Fruit fly (Drosophila melanogaster) whole organism, embryonic: Measurements from ENCODE around the gene CG9018.
A peak's percentile ranks its signal among the peaks of the same experiment; 100 is the strongest.

Experiments
- Adf1 ChIP-seq: fragments of 200-800 bp; sonication (Bioruptor generic); IDR thresholded peaks from 2 replicates; pipeline ENCODE4 v1.3.6; 2022; ENCODE audit warnings: missing biosample characterization, missing genetic modification characterization
- Awh ChIP-seq: fragments of 200-800 bp; sonication (Bioruptor generic); IDR thresholded peaks from 2 replicates; pipeline ENCODE4, ENCODE4 v1.3.6; 2022; ENCODE audit warnings: missing biosample characterization, missing genetic modification characterization
- Bteb2 ChIP-seq: fragments of 200-800 bp; sonication (Bioruptor generic); optimal IDR thresholded peaks from 2 replicates; lab custom pipeline; 2016; ENCODE audit warnings: missing biosample characterization, missing genetic modification characterization
- CG14441 ChIP-seq: fragments of 200-800 bp; sonication (Bioruptor generic); IDR thresholded peaks from 2 replicates; pipeline ENCODE4 v1.3.6; 2022; ENCODE audit warnings: missing biosample characterization, missing genetic modification characterization
- CG14860 ChIP-seq: fragments of 200-800 bp; sonication (Bioruptor generic); IDR thresholded peaks from 3 replicates; pipeline ENCODE4 v1.3.6; 2022; ENCODE audit warnings: missing biosample characterization, missing genetic modification characterization; ENCODE audit not compliant: partially characterized antibody
- CG15269 ChIP-seq: fragments of 200-800 bp; sonication (Bioruptor generic); optimal IDR thresholded peaks from 2 replicates; lab custom pipeline; 2018; ENCODE audit warnings: missing biosample characterization, mild to moderate bottlenecking, missing genetic modification characterization, moderate library complexity
- CG17612 ChIP-seq: fragments of 200-800 bp; sonication (Bioruptor generic); IDR thresholded peaks from 2 replicates; pipeline ENCODE4 v1.3.6; 2022; ENCODE audit warnings: missing biosample characterization, missing genetic modification characterization
- CG34224 ChIP-seq: fragments of 200-800 bp; sonication (Bioruptor generic); IDR thresholded peaks from 3 replicates; pipeline ENCODE4 v1.3.6; 2022; ENCODE audit warnings: missing biosample characterization, missing genetic modification characterization; ENCODE audit not compliant: partially characterized antibody
- CG34376 ChIP-seq: fragments of 200-800 bp; sonication (Bioruptor generic); optimal IDR thresholded peaks from 2 replicates; lab custom pipeline; 2018; ENCODE audit warnings: missing biosample characterization, mild to moderate bottlenecking, missing genetic modification characterization
- CG34422 ChIP-seq: fragments of 200-800 bp; sonication (Bioruptor generic); IDR thresholded peaks from 3 replicates; pipeline ENCODE4 v1.3.6; 2022; ENCODE audit warnings: missing biosample characterization, missing genetic modification characterization
- CG4360 ChIP-seq: fragments of 200-800 bp; sonication (Bioruptor generic); IDR thresholded peaks from 2 replicates; pipeline ENCODE4 v1.3.6; 2022; ENCODE audit warnings: missing biosample characterization, missing genetic modification characterization
- CG6254 ChIP-seq: fragments of 200-800 bp; sonication (Bioruptor generic); optimal IDR thresholded peaks from 3 replicates; lab custom pipeline; 2017; ENCODE audit warnings: mild to moderate bottlenecking, missing biosample characterization, missing genetic modification reagents, missing genetic modification characterization
- CG6683 ChIP-seq: fragments of 200-800 bp; sonication (Bioruptor generic); optimal IDR thresholded peaks from 2 replicates; lab custom pipeline; 2017; ENCODE audit warnings: missing biosample characterization, mild to moderate bottlenecking, missing genetic modification characterization, missing genetic modification reagents
- CG7963 ChIP-seq: fragments of 200-800 bp; sonication (Bioruptor generic); IDR thresholded peaks from 3 replicates; pipeline ENCODE4 v1.3.6; 2022; ENCODE audit warnings: missing biosample characterization, missing genetic modification characterization; ENCODE audit not compliant: partially characterized antibody
- CG9215 ChIP-seq: fragments of 200-800 bp; sonication (Bioruptor generic); IDR thresholded peaks from 2 replicates; pipeline ENCODE4 v1.3.6; 2022; ENCODE audit warnings: missing biosample characterization, missing genetic modification characterization
- CG9797 ChIP-seq: fragments of 200-800 bp; sonication (Bioruptor generic); optimal IDR thresholded peaks from 3 replicates; lab custom pipeline; 2018; ENCODE audit warnings: missing biosample characterization, mild to moderate bottlenecking, missing genetic modification characterization
- CrebB ChIP-seq: fragments of 200-800 bp; sonication (Bioruptor generic); optimal IDR thresholded peaks from 3 replicates; lab custom pipeline; 2018; ENCODE audit warnings: missing biosample characterization, mild to moderate bottlenecking, missing genetic modification characterization
- Dad ChIP-seq: fragments of 200-800 bp; sonication (Bioruptor generic); optimal IDR thresholded peaks from 3 replicates; lab custom pipeline; 2016; ENCODE audit warnings: missing biosample characterization, missing genetic modification characterization
- Dp ChIP-seq: fragments of 200-800 bp; sonication (Bioruptor generic); optimal IDR thresholded peaks from 2 replicates; lab custom pipeline; 2018; ENCODE audit warnings: missing biosample characterization, mild to moderate bottlenecking, missing genetic modification characterization, moderate library complexity
- Dref ChIP-seq: fragments of 200-800 bp; sonication (Bioruptor generic); IDR thresholded peaks from 2 replicates; pipeline ENCODE4 v1.3.6; 2022; ENCODE audit warnings: missing biosample characterization, missing genetic modification characterization
- E2f2 ChIP-seq: fragments of 200-800 bp; sonication (Bioruptor generic); IDR thresholded peaks from 2 replicates; pipeline ENCODE4 v1.3.6; 2022; ENCODE audit warnings: missing biosample characterization, missing genetic modification characterization
- HHEX ChIP-seq: fragments of 200-800 bp; sonication (Bioruptor generic); optimal IDR thresholded peaks from 3 replicates; lab custom pipeline; 2017; ENCODE audit warnings: missing biosample characterization, mild to moderate bottlenecking, missing genetic modification characterization, missing genetic modification reagents
- Hsf ChIP-seq: fragments of 200-800 bp; sonication (Bioruptor generic); optimal IDR thresholded peaks from 3 replicates; lab custom pipeline; 2016; ENCODE audit warnings: missing biosample characterization, missing genetic modification characterization
- Ssrp ChIP-seq: fragments of 200-800 bp; sonication (Bioruptor generic); optimal IDR thresholded peaks from 2 replicates; lab custom pipeline; 2018; ENCODE audit warnings: missing biosample characterization, mild to moderate bottlenecking, missing genetic modification characterization, moderate library complexity
- ac ChIP-seq: fragments of 200-800 bp; sonication (Bioruptor generic); optimal IDR thresholded peaks from 3 replicates; lab custom pipeline; 2017; ENCODE audit warnings: missing biosample characterization, mild to moderate bottlenecking, missing genetic modification characterization
- amos ChIP-seq: fragments of 200-800 bp; sonication (Bioruptor generic); IDR thresholded peaks from 2 replicates; pipeline ENCODE4 v1.3.6; 2022; ENCODE audit warnings: missing biosample characterization, missing genetic modification characterization; ENCODE audit not compliant: partially characterized antibody
- ap ChIP-seq: fragments of 200-800 bp; sonication (Bioruptor generic); IDR thresholded peaks from 2 replicates; pipeline ENCODE4 v1.3.6; 2022; ENCODE audit warnings: missing biosample characterization, missing genetic modification characterization
- corto ChIP-seq: fragments of 200-800 bp; sonication (Bioruptor generic); optimal IDR thresholded peaks from 2 replicates; lab custom pipeline; 2016; ENCODE audit warnings: missing biosample characterization, mild to moderate bottlenecking, missing genetic modification characterization, moderate library complexity
- exex ChIP-seq: fragments of 200-800 bp; sonication (Bioruptor generic); optimal IDR thresholded peaks from 4 replicates; lab custom pipeline; 2018; ENCODE audit warnings: missing biosample characterization, mild to moderate bottlenecking, missing genetic modification characterization, moderate library complexity
- hb ChIP-seq: fragments of 200-800 bp; sonication (Bioruptor generic); IDR thresholded peaks from 3 replicates; pipeline ENCODE4 v1.3.6; 2022; ENCODE audit warnings: missing biosample characterization, missing genetic modification characterization; ENCODE audit not compliant: partially characterized antibody
- hbn ChIP-seq: fragments of 200-800 bp; sonication (Bioruptor generic); IDR thresholded peaks from 2 replicates; pipeline ENCODE4 v1.3.6; 2022; ENCODE audit warnings: missing biosample characterization, missing genetic modification characterization; ENCODE audit not compliant: partially characterized antibody
- hkb ChIP-seq, 2 experiments: fragments of 200-800 bp in 1 of 2; fragments of >200 bp in 1 of 2; sonication (Bioruptor generic) in 1 of 2; IDR thresholded peaks in 1 of 2; optimal IDR thresholded peaks in 1 of 2; 2 replicates each; pipeline versions ENCODE4 v1.3.6 to Lab custom; 2017 to 2022; ENCODE audit warnings: missing biosample characterization in 1 of 2, missing genetic modification characterization in 1 of 2
- klu ChIP-seq: fragments of 200-800 bp; sonication (Bioruptor generic); IDR thresholded peaks from 2 replicates; pipeline ENCODE4 v1.3.6; 2022; ENCODE audit warnings: missing biosample characterization, missing genetic modification characterization
- luna ChIP-seq: fragments of 200-800 bp; sonication (Bioruptor generic); optimal IDR thresholded peaks from 2 replicates; lab custom pipeline; 2016; ENCODE audit warnings: missing biosample characterization, missing genetic modification characterization
- mirr ChIP-seq: fragments of 200-800 bp; sonication (Bioruptor generic); optimal IDR thresholded peaks from 3 replicates; lab custom pipeline; 2018; ENCODE audit warnings: missing biosample characterization, mild to moderate bottlenecking, missing genetic modification characterization
- nerfin-2 ChIP-seq: fragments of 200-800 bp; sonication (Bioruptor generic); IDR thresholded peaks from 2 replicates; pipeline ENCODE4 v1.3.6; 2022; ENCODE audit warnings: missing biosample characterization, missing genetic modification characterization; ENCODE audit not compliant: partially characterized antibody
- onecut ChIP-seq: fragments of 200-800 bp; sonication (Bioruptor generic); IDR thresholded peaks from 2 replicates; pipeline ENCODE4 v1.3.6; 2022; ENCODE audit warnings: missing biosample characterization, missing genetic modification characterization
- otp ChIP-seq: fragments of 200-800 bp; sonication (Bioruptor generic); IDR thresholded peaks from 3 replicates; pipeline ENCODE4, ENCODE4 v1.3.6; 2022; ENCODE audit warnings: missing biosample characterization, missing genetic modification characterization
- pan ChIP-seq, 4 experiments: fragments of >200 bp in 3 of 4; fragments of 200-800 bp in 1 of 4; sonication (Bioruptor generic) in 1 of 4; optimal IDR thresholded peaks in 3 of 4; IDR thresholded peaks in 1 of 4; 2 replicates each; pipeline versions ENCODE4 v1.3.6 to Lab custom; 2017 to 2022; ENCODE audit warnings: missing biosample characterization in 2 of 4, missing genetic modification characterization in 2 of 4, mixed read lengths in 1 of 4
- pum ChIP-seq: fragments of 200-800 bp; sonication (Bioruptor generic); optimal IDR thresholded peaks from 2 replicates; lab custom pipeline; 2016; ENCODE audit warnings: missing biosample characterization, missing genetic modification characterization
- scrt ChIP-seq: fragments of 200-800 bp; sonication (Bioruptor generic); optimal IDR thresholded peaks from 2 replicates; lab custom pipeline; 2018; ENCODE audit warnings: missing biosample characterization, mild to moderate bottlenecking, missing genetic modification characterization, moderate library complexity
- sens ChIP-seq: fragments of 200-800 bp; sonication (Bioruptor generic); peaks from one replicate; lab custom pipeline; 2016; ENCODE audit warnings: missing biosample characterization, missing genetic modification characterization
- sim ChIP-seq: fragments of 200-800 bp; sonication (Bioruptor generic); IDR thresholded peaks from 2 replicates; pipeline ENCODE4 v1.3.6; 2022; ENCODE audit warnings: missing biosample characterization, missing genetic modification characterization
- sima ChIP-seq: fragments of 200-800 bp; sonication (Bioruptor generic); optimal IDR thresholded peaks from 2 replicates; lab custom pipeline; 2016; ENCODE audit warnings: missing biosample characterization, missing genetic modification characterization
- sr ChIP-seq: fragments of 200-800 bp; sonication (Bioruptor generic); IDR thresholded peaks from 3 replicates; pipeline ENCODE4 v1.3.6; 2022; ENCODE audit warnings: missing biosample characterization, missing genetic modification characterization
- tgo ChIP-seq: fragments of 200-800 bp; sonication (Bioruptor generic); IDR thresholded peaks from 3 replicates; pipeline ENCODE4 v1.3.6; 2022; ENCODE audit warnings: missing biosample characterization, missing genetic modification characterization

Gene CG9018

DNA sequence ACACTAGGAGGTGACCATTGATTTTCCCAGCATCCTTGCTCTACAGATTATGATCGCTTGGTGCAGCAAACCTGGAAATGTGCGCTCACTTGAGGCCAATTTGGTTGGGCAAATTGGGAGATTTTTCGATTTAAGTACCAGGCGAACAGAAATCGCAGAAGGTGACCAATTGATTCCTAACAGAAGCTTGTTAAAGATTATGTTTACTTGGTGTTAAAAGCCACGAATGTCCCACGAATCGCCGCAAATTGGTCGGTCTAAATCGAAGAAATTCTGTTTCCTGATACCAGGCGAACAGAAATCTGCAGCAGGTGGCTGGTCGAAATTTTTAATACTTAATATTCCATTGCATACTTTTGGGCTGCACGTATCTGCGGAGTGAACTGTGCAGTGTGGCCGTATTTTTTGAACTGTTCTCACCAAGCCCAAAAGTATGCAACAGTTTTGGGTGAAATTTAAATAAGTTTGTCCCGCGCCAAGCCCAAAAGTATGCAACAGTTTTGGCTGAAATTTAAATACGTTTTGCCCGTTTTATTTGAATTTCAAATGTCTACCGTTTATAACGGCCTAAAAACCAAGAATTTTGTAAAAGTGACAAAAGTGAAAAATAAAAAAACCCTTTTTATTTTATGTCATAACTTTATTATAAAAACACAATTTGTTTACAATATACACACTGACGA is 7.1 kb upstream of the CG9018 start, which contains the start of gene CG32301 (continued):
- peak; percentile 32; the same call in 1 of the 2 replicates for TF ChIP-seq amos
- TF ChIP-seq sr (GFP tag; lab: Robert Waterston, UW), result no peak
- no peak for TF ChIP-seq sim (GFP tag; lab: Robert Waterston, UW)
- TF ChIP-seq onecut (GFP tag; lab: Robert Waterston, UW), result peak; percentile 43
- no peak for TF ChIP-seq Adf1 (GFP tag; lab: Robert Waterston, UW)
- no peak for TF ChIP-seq luna (GFP tag; lab: Kevin White, UChicago)
- peak; percentile 48; the same call in 2 of the 3 replicates for TF ChIP-seq CG34224 (GFP tag; lab: Robert Waterston, UW)
- TF ChIP-seq Dp (GFP tag; lab: Kevin White, UChicago), result peak; percentile 45
- no peak for TF ChIP-seq CG34376 (GFP tag; lab: Kevin White, UChicago)
- no peak for TF ChIP-seq Dref (GFP tag; lab: Robert Waterston, UW)
- TF ChIP-seq Ssrp, result no peak
- TF ChIP-seq CG4360 (GFP tag; lab: Robert Waterston, UW), result no peak
- no peak for TF ChIP-seq CG6254
- TF ChIP-seq scrt (GFP tag; lab: Kevin White, UChicago), result no peak
- no peak for TF ChIP-seq corto (GFP tag; lab: Kevin White, UChicago)
- TF ChIP-seq ap, result no peak
- TF ChIP-seq sens (GFP tag; lab: Kevin White, UChicago), result peak; percentile 75
- TF ChIP-seq mirr (GFP tag; lab: Kevin White, UChicago), result peak; percentile 29
- TF ChIP-seq Awh (GFP tag; lab: Robert Waterston, UW), result no peak
- TF ChIP-seq CG6683, result no peak
- TF ChIP-seq Dad, result no peak
- no peak for TF ChIP-seq sima
- TF ChIP-seq CrebB, result no peak
- TF ChIP-seq exex, result no peak
- TF ChIP-seq CG15269 (tag; lab: Kevin White, UChicago), result no peak
- no peak for TF ChIP-seq Hsf (GFP tag; lab: Kevin White, UChicago)
- no peak for TF ChIP-seq otp (GFP tag; lab: Robert Waterston, UW)
- TF ChIP-seq CG17612 (GFP tag; lab: Robert Waterston, UW), result no peak; the same call in 1 of the 2 replicates
- TF ChIP-seq hb, result no peak
- no peak for TF ChIP-seq CG14441 (GFP tag; lab: Robert Waterston, UW)
- peak; percentile 80 for TF ChIP-seq hkb (optimal IDR thresholded peaks at IDR 0.05; lab: Kevin White, UChicago)
- no peak for TF ChIP-seq hkb (GFP tag; IDR thresholded peaks at IDR 0.05; lab: Robert Waterston, UW)
- TF ChIP-seq HHEX (GFP tag; lab: Kevin White, UChicago), result no peak
- TF ChIP-seq Bteb2, result no peak
- TF ChIP-seq nerfin-2 (GFP tag; lab: Robert Waterston, UW), result peak; percentile 41; the same call in 1 of the 2 replicates
- peak; percentile 63 for TF ChIP-seq E2f2
- no peak for TF ChIP-seq CG34422 (GFP tag; lab: Robert Waterston, UW)
- no peak for TF ChIP-seq CG9215 (GFP tag; lab: Robert Waterston, UW)
- TF ChIP-seq tgo (GFP tag; lab: Robert Waterston, UW), result no peak
- TF ChIP-seq CG9797 (GFP tag; lab: Kevin White, UChicago), result peak; percentile 67
- TF ChIP-seq ac (GFP tag; lab: Kevin White, UChicago), result no peak
- TF ChIP-seq klu (GFP tag; lab: Robert Waterston, UW), result no peak
- TF ChIP-seq hbn, result peak; percentile 33; the same call in 1 of the 2 replicates
- TF ChIP-seq CG7963 (GFP tag; lab: Robert Waterston, UW), result 0 out of 3 replicates have a peak, but pooled peaks have one; percentile 25
- TF ChIP-seq pum (GFP tag; lab: Kevin White, UChicago), result no peak
- TF ChIP-seq pan (optimal IDR thresholded peaks at IDR 0.05; lab: Kevin White, UChicago), result no peak
- no peak for TF ChIP-seq pan (GFP tag; optimal IDR thresholded peaks at IDR 0.05 in 1 of 2, IDR thresholded peaks at IDR 0.05 in 1 of 2)
- TF ChIP-seq CG14860 (GFP tag; lab: Robert Waterston, UW), result peak; percentile 53; the same call in 1 of the 3 replicates
